Worm (Caenorhabditis elegans) whole organism, L4 larva: ENCODE measurements around the gene arl-3.
A peak's percentile ranks its signal among the peaks of the same experiment; 100 is the strongest.

Experiments used
- aly-2 ChIP-seq: sonication (generic microtip); optimal IDR thresholded peaks from 2 replicates; lab custom pipeline; 2018; ENCODE audit warnings: missing biosample characterization, missing genetic modification characterization
- daf-16 ChIP-seq, 3 experiments: sonication (generic microtip); optimal IDR thresholded peaks; 2 replicates each; lab custom pipeline; 2016 to 2017; ENCODE audit warnings: missing genetic modification characterization in 3 of 3, missing genetic modification reagents in 3 of 3, mild to moderate bottlenecking in 2 of 3, missing compliant biosample characterization in 2 of 3, missing biosample characterization in 1 of 3, moderate library complexity in 1 of 3
- hlh-30 ChIP-seq: sonication (generic microtip); optimal IDR thresholded peaks from 2 replicates; lab custom pipeline; 2017; ENCODE audit warnings: antibody characterized with exemption, mild to moderate bottlenecking, missing genetic modification characterization, missing compliant biosample characterization; ENCODE audit not compliant: insufficient read depth
- lin-39 ChIP-seq: fragments of 150-350 bp; optimal IDR thresholded peaks from 2 replicates; lab custom pipeline; 2014; ENCODE audit warnings: missing biosample characterization, missing genetic modification reagents, missing genetic modification characterization
- mdl-1 ChIP-seq, 2 experiments: fragments of 150-350 bp in 1 of 2; sonication (generic microtip) in 1 of 2; optimal IDR thresholded peaks; 2 replicates each; lab custom pipeline; 2014 to 2017; ENCODE audit warnings: missing biosample characterization in 2 of 2, missing genetic modification characterization in 2 of 2
- snpc-4 ChIP-seq: fragments of 150-350 bp; optimal IDR thresholded peaks from 2 replicates; lab custom pipeline; 2014; ENCODE audit warnings: missing biosample characterization, missing genetic modification characterization
- zip-2 ChIP-seq: fragments of 150-350 bp; optimal IDR thresholded peaks from 2 replicates; lab custom pipeline; 2014; ENCODE audit warnings: missing biosample characterization, missing genetic modification characterization
- ztf-11 ChIP-seq: fragments of 150-350 bp; optimal IDR thresholded peaks from 2 replicates; lab custom pipeline; 2014; ENCODE audit warnings: missing biosample characterization, missing genetic modification characterization

- TF ChIP-seq daf-16 (GFP tag; optimal IDR thresholded peaks at IDR 0.05; lab: Kevin White, UChicago) = no peak
- peak; percentile 48 for TF ChIP-seq daf-16 (tag; optimal IDR thresholded peaks at IDR 0.05; lab: Kevin White, UChicago)
- TF ChIP-seq zip-2 (tag; lab: Kevin White, UChicago) = no peak
- TF ChIP-seq snpc-4 (tag; lab: Kevin White, UChicago) = no peak
- TF ChIP-seq ztf-11 = no peak
- TF ChIP-seq lin-39 (tag; lab: Kevin White, UChicago) = no peak
- TF ChIP-seq aly-2 (tag; lab: Kevin White, UChicago) = no peak
- no peak for TF ChIP-seq hlh-30 (tag; lab: Kevin White, UChicago)
- no peak for TF ChIP-seq mdl-1 (tag; optimal IDR thresholded peaks at IDR 0.05; lab: Kevin White, UChicago)
Measured at ce11 chrII:14597788-14598187, 8.5 kb upstream of the arl-3 start.
